Worm (Caenorhabditis elegans) whole organism, mixed stage, embryonic: ENCODE results near the gene F31D5.7.

Source experiments
- bed-3 ChIP-seq: fragments of 200-800 bp; sonication (Bioruptor generic); optimal IDR thresholded peaks from 3 replicates; lab custom pipeline; 2018; ENCODE audit warnings: mild to moderate bottlenecking, missing genetic modification characterization, moderate library complexity, missing compliant biosample characterization
- blmp-1 ChIP-seq: fragments of 150-350 bp; optimal IDR thresholded peaks from 2 replicates; lab custom pipeline; 2014; ENCODE audit warnings: missing biosample characterization, missing genetic modification characterization
- ceh-39 ChIP-seq: fragments of 150-350 bp; optimal IDR thresholded peaks from 2 replicates; lab custom pipeline; 2014; ENCODE audit warnings: missing biosample characterization, missing genetic modification characterization
- ceh-43 ChIP-seq: fragments of 200-800 bp; sonication (Bioruptor generic); optimal IDR thresholded peaks from 2 replicates; lab custom pipeline; 2018; ENCODE audit warnings: mild to moderate bottlenecking, missing genetic modification characterization, moderate library complexity, missing compliant biosample characterization
- cnd-1 ChIP-seq: fragments of 200-800 bp; sonication (Bioruptor generic); optimal IDR thresholded peaks from 2 replicates; lab custom pipeline; 2018; ENCODE audit warnings: mild to moderate bottlenecking, missing genetic modification characterization, missing compliant biosample characterization
- elt-3 ChIP-seq: fragments of 150-350 bp; optimal IDR thresholded peaks from 2 replicates; lab custom pipeline; 2014; ENCODE audit warnings: missing biosample characterization, missing genetic modification characterization
- flh-1 ChIP-seq: fragments of 200-800 bp; sonication (Bioruptor generic); optimal IDR thresholded peaks from 2 replicates; lab custom pipeline; 2018; ENCODE audit warnings: mild to moderate bottlenecking, missing genetic modification characterization, moderate library complexity, missing compliant biosample characterization
- ham-2 ChIP-seq: fragments of 200-800 bp; sonication (Bioruptor generic); optimal IDR thresholded peaks from 2 replicates; lab custom pipeline; 2018; ENCODE audit warnings: mild to moderate bottlenecking, missing genetic modification characterization, missing compliant biosample characterization
- lin-13 ChIP-seq: fragments of 150-350 bp; optimal IDR thresholded peaks from 2 replicates; lab custom pipeline; 2014; ENCODE audit warnings: missing biosample characterization, missing genetic modification characterization
- mab-5 ChIP-seq: fragments of 150-350 bp; optimal IDR thresholded peaks from 2 replicates; lab custom pipeline; 2014; ENCODE audit warnings: missing biosample characterization, missing genetic modification characterization
- mep-1 ChIP-seq: fragments of 150-350 bp; optimal IDR thresholded peaks from 2 replicates; lab custom pipeline; 2017; ENCODE audit warnings: missing biosample characterization, missing genetic modification reagents, missing genetic modification characterization, inconsistent platforms
- mls-2 ChIP-seq: sonication (generic microtip); optimal IDR thresholded peaks from 2 replicates; lab custom pipeline; 2016; ENCODE audit warnings: mild to moderate bottlenecking, missing genetic modification characterization, moderate library complexity, missing compliant biosample characterization
- nhr-2 ChIP-seq: fragments of 150-350 bp; optimal IDR thresholded peaks from 2 replicates; lab custom pipeline; 2014; ENCODE audit warnings: missing biosample characterization, missing genetic modification characterization
- nhr-237 ChIP-seq: fragments of 150-350 bp; optimal IDR thresholded peaks from 2 replicates; lab custom pipeline; 2014; ENCODE audit warnings: missing biosample characterization, missing genetic modification characterization
- nhr-76 ChIP-seq: sonication (generic microtip); optimal IDR thresholded peaks from 2 replicates; lab custom pipeline; 2017; ENCODE audit warnings: missing biosample characterization, missing genetic modification characterization
- pha-4 ChIP-seq: fragments of 150-350 bp; optimal IDR thresholded peaks from 2 replicates; lab custom pipeline; 2018; ENCODE audit warnings: missing biosample characterization, missing genetic modification reagents, missing genetic modification characterization
- sem-2 ChIP-seq: fragments of 200-800 bp; sonication (Bioruptor generic); optimal IDR thresholded peaks from 2 replicates; lab custom pipeline; 2018; ENCODE audit warnings: mild to moderate bottlenecking, missing genetic modification characterization, missing compliant biosample characterization
- snpc-4 ChIP-seq: fragments of 150-350 bp; optimal IDR thresholded peaks from 2 replicates; lab custom pipeline; 2014; ENCODE audit warnings: missing biosample characterization, missing genetic modification characterization
- tbx-8 ChIP-seq: fragments of 200-800 bp; sonication (Bioruptor generic); optimal IDR thresholded peaks from 2 replicates; lab custom pipeline; 2018; ENCODE audit warnings: mild to moderate bottlenecking, missing genetic modification characterization, moderate library complexity, missing compliant biosample characterization
- unc-120 ChIP-seq: sonication (generic microtip); optimal IDR thresholded peaks from 2 replicates; lab custom pipeline; 2017; ENCODE audit warnings: missing genetic modification characterization, missing compliant biosample characterization; ENCODE audit not compliant: poor library complexity, severe bottlenecking
- unc-39 ChIP-seq: fragments of 150-350 bp; optimal IDR thresholded peaks from 2 replicates; lab custom pipeline; 2014; ENCODE audit warnings: missing biosample characterization, missing genetic modification characterization
- zip-8 ChIP-seq: fragments of 150-350 bp; optimal IDR thresholded peaks from 2 replicates; lab custom pipeline; 2014; ENCODE audit warnings: missing biosample characterization, missing genetic modification characterization
- ztf-11 ChIP-seq: fragments of 150-350 bp; optimal IDR thresholded peaks from 2 replicates; lab custom pipeline; 2014; ENCODE audit warnings: missing biosample characterization, missing genetic modification characterization

F31D5.7 gene

DNA sequence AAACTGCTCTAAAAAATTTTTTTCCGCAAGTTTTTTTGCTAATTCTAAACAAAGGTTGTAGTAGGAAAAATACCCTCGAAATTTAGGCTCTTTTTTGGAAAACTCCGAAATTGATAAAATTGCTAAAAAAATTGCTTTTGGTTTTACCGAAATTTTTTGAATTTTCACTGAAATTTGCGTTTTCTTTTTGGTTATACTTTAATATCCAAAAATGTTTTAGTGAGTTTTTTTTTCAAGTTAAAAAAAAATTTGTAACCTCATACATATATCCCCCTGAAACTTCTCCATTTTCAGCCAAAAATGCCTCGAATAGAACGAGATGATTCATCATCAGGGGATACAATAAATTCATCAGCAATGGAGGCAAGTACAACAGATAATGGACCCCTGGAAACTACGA is 35.7 kb downstream of the F31D5.7 start, which contains the start of gene gpa-11:
Gene gpa-11 (plus strand): TSS at position 301 of the 400 bp plus-strand sequence.
- no peak for TF ChIP-seq flh-1 (GFP tag; lab: Kevin White, UChicago)
- TF ChIP-seq lin-13 (tag; lab: Kevin White, UChicago): no peak
- no peak for TF ChIP-seq pha-4 (tag; lab: Kevin White, UChicago)
- TF ChIP-seq zip-8 (tag; lab: Kevin White, UChicago): no peak
- no peak for TF ChIP-seq elt-3 (tag; lab: Kevin White, UChicago)
- TF ChIP-seq unc-120 (tag; lab: Kevin White, UChicago): no peak
- no peak for TF ChIP-seq mep-1 (tag; lab: Kevin White, UChicago)
- TF ChIP-seq bed-3 (GFP tag; lab: Kevin White, UChicago): no peak
- no peak for TF ChIP-seq cnd-1

DNA sequence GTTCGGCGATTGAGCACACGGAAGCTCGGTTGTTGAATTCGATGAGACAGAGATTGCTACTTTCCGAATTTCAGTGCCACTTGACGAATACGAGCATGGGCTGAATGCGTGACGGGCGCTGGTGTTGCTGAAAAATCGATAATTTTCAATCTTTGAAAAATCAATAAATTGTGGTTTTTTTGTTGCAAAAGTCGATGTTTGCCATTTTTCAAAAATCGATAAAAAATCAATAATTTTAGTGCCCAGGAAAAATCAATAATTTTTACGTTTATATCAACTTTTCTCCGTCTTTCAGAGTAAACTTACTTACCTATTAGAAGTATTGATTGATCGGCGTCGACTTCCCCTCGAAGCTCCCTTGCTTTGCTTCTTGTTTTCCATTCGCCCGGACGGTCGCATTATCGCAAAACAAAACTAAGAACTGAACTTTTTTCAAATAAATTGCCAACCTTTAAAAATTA is 45.4 kb downstream of the F31D5.7 start, which contains the start of gene C16A11.7:
Gene C16A11.7 (minus strand): TSS at position 411 of the 461 bp plus-strand sequence.
- TF ChIP-seq mls-2 (tag; lab: Kevin White, UChicago): no peak
- no peak for TF ChIP-seq tbx-8 (GFP tag; lab: Kevin White, UChicago)
- no peak for TF ChIP-seq unc-120 (tag; lab: Kevin White, UChicago)
- no peak for TF ChIP-seq elt-3 (tag; lab: Kevin White, UChicago)
- no peak for TF ChIP-seq snpc-4 (tag; lab: Kevin White, UChicago)
- TF ChIP-seq mep-1 (tag; lab: Kevin White, UChicago): no peak
- TF ChIP-seq nhr-2: no peak

- TF ChIP-seq tbx-8 (GFP tag; lab: Kevin White, UChicago): no peak
- TF ChIP-seq flh-1 (GFP tag; lab: Kevin White, UChicago): no peak
- TF ChIP-seq lin-13 (tag; lab: Kevin White, UChicago): no peak
- no peak for TF ChIP-seq nhr-76 (tag; lab: Kevin White, UChicago)
- TF ChIP-seq mep-1 (tag; lab: Kevin White, UChicago): no peak
- TF ChIP-seq ceh-39: no peak
- no peak for TF ChIP-seq mls-2 (tag; lab: Kevin White, UChicago)
- no peak for TF ChIP-seq cnd-1
- TF ChIP-seq ceh-43 (GFP tag; lab: Kevin White, UChicago): no peak
- no peak for TF ChIP-seq blmp-1 (tag; lab: Kevin White, UChicago)
- TF ChIP-seq ham-2 (GFP tag; lab: Kevin White, UChicago): no peak
- TF ChIP-seq ztf-11 (tag; lab: Kevin White, UChicago): no peak
- TF ChIP-seq mab-5: no peak
- TF ChIP-seq zip-8 (tag; lab: Kevin White, UChicago): no peak
- TF ChIP-seq unc-39 (tag; lab: Kevin White, UChicago): no peak
- TF ChIP-seq sem-2: no peak
- TF ChIP-seq nhr-2: no peak
- no peak for TF ChIP-seq nhr-237 (tag; lab: Kevin White, UChicago)
Observed at ce11 chrII:4258683-4259082, 47.5 kb downstream of the F31D5.7 start, which contains the start of gene clec-135. clec-135 (minus strand) TSS chrII:4258783.
